Worm (Caenorhabditis elegans): Measurements from ENCODE around the gene spp-4.

- no peak for TF ChIP-seq tab-1 (GFP tag; IDR thresholded peaks at IDR 0.05)
- TF ChIP-seq flt-1 (GFP tag; IDR thresholded peaks at IDR 0.05): no peak
- TF ChIP-seq T22C8.4 (GFP tag; IDR thresholded peaks at IDR 0.05): no peak
Measured at ce11 chrX:7296310-7296709, 22.2 kb downstream of the spp-4 start.

All from whole organism, midembryonic.